Worm (Caenorhabditis elegans) whole organism, L1 larva: ENCODE data around the gene tba-8.

Experiments
- C04F5.9 ChIP-seq: sonication (generic microtip); optimal IDR thresholded peaks from 2 replicates; lab custom pipeline; 2016; ENCODE audit warnings: missing genetic modification characterization, missing compliant biosample characterization
- Y116A8C.19 ChIP-seq: sonication (generic microtip); optimal IDR thresholded peaks from 2 replicates; lab custom pipeline; 2016; ENCODE audit warnings: missing compliant biosample characterization, missing genetic modification characterization, borderline replicate concordance
- aha-1 ChIP-seq: fragments of 150-350 bp; optimal IDR thresholded peaks from 2 replicates; lab custom pipeline; 2014; ENCODE audit warnings: missing biosample characterization, missing genetic modification characterization
- blmp-1 ChIP-seq: fragments of 150-350 bp; optimal IDR thresholded peaks from 2 replicates; lab custom pipeline; 2014; ENCODE audit warnings: missing biosample characterization, missing genetic modification characterization
- ceh-88 ChIP-seq: fragments of 200-800 bp; sonication (Bioruptor generic); IDR thresholded peaks from 2 replicates; pipeline ENCODE4 v1.3.6; 2022; ENCODE audit warnings: missing genetic modification characterization, missing compliant biosample characterization
- ceh-90 ChIP-seq: sonication (generic microtip); optimal IDR thresholded peaks from 2 replicates; lab custom pipeline; 2016; ENCODE audit warnings: missing genetic modification characterization, missing compliant biosample characterization
- ces-1 ChIP-seq: fragments of 150-350 bp; optimal IDR thresholded peaks from 2 replicates; lab custom pipeline; 2014; ENCODE audit warnings: missing biosample characterization, missing genetic modification reagents, missing genetic modification characterization
- efl-3 ChIP-seq: fragments of 200-800 bp; sonication (Bioruptor generic); optimal IDR thresholded peaks from 2 replicates; lab custom pipeline; 2018; ENCODE audit warnings: mild to moderate bottlenecking, missing genetic modification characterization, missing compliant biosample characterization
- egl-13 ChIP-seq: sonication (generic microtip); optimal IDR thresholded peaks from 2 replicates; lab custom pipeline; 2016; ENCODE audit warnings: missing genotype, missing genetic modification reagents, missing genetic modification characterization, missing compliant biosample characterization
- egl-27 ChIP-seq, 2 experiments: fragments of 150-350 bp in 1 of 2; sonication (generic microtip); optimal IDR thresholded peaks; 3 replicates each; lab custom pipeline; 2017 to 2018; ENCODE audit warnings: missing biosample characterization in 2 of 2, missing genetic modification characterization in 2 of 2, missing genetic modification reagents in 2 of 2
- elt-3 ChIP-seq, 6 experiments: fragments of 150-350 bp in 1 of 6; sonication (generic microtip); optimal IDR thresholded peaks; 2 replicates each; lab custom pipeline; 2017 to 2018; ENCODE audit warnings: missing biosample characterization in 6 of 6, missing genetic modification characterization in 6 of 6, inconsistent platforms in 1 of 6
- ets-5 ChIP-seq: fragments of 200-800 bp; sonication (Bioruptor generic); IDR thresholded peaks from 2 replicates; pipeline ENCODE4 v1.3.6; 2022; ENCODE audit warnings: missing genetic modification characterization, missing compliant biosample characterization
- fkh-10 ChIP-seq: sonication (generic microtip); optimal IDR thresholded peaks from 2 replicates; lab custom pipeline; 2017; ENCODE audit warnings: missing biosample characterization, missing genetic modification reagents, missing genetic modification characterization
- fkh-8 ChIP-seq: sonication (generic microtip); optimal IDR thresholded peaks from 2 replicates; lab custom pipeline; 2016; ENCODE audit warnings: mild to moderate bottlenecking, missing genetic modification characterization, missing compliant biosample characterization
- fos-1 ChIP-seq: fragments of 150-350 bp; optimal IDR thresholded peaks from 2 replicates; lab custom pipeline; 2014; ENCODE audit warnings: missing biosample characterization, missing genetic modification characterization
- grh-1 ChIP-seq: fragments of 200-800 bp; sonication (Bioruptor generic); IDR thresholded peaks from 2 replicates; pipeline ENCODE4 v1.3.6; 2022; ENCODE audit warnings: missing genetic modification reagents, missing genetic modification characterization, missing compliant biosample characterization
- hlh-4 ChIP-seq: sonication (generic microtip); optimal IDR thresholded peaks from 2 replicates; lab custom pipeline; 2016; ENCODE audit warnings: mild to moderate bottlenecking, missing genetic modification characterization, missing compliant biosample characterization
- hpl-2 ChIP-seq: fragments of 150-350 bp; optimal IDR thresholded peaks from 2 replicates; lab custom pipeline; 2014; ENCODE audit warnings: missing biosample characterization, missing genetic modification reagents, missing genetic modification characterization
- irx-1 ChIP-seq: sonication (generic microtip); optimal IDR thresholded peaks from 2 replicates; lab custom pipeline; 2016; ENCODE audit warnings: missing genetic modification characterization, missing compliant biosample characterization
- isw-1 ChIP-seq: fragments of 200-800 bp; sonication (Bioruptor generic); IDR thresholded peaks from 2 replicates; pipeline ENCODE4 v1.3.6; 2022; ENCODE audit warnings: missing genetic modification characterization, missing compliant biosample characterization
- lin-14 ChIP-seq: fragments of 200-800 bp; sonication (Bioruptor generic); optimal IDR thresholded peaks from 2 replicates; lab custom pipeline; 2018; ENCODE audit warnings: mild to moderate bottlenecking, missing genetic modification characterization, moderate library complexity, missing compliant biosample characterization
- lin-15B ChIP-seq: fragments of 150-350 bp; sonication (generic microtip); optimal IDR thresholded peaks from 3 replicates; lab custom pipeline; 2014; ENCODE audit warnings: missing biosample characterization, missing genetic modification characterization
- lin-39 ChIP-seq: fragments of 150-350 bp; optimal IDR thresholded peaks from 2 replicates; lab custom pipeline; 2014; ENCODE audit warnings: missing biosample characterization, missing genetic modification reagents, missing genetic modification characterization
- lir-3 ChIP-seq: sonication (generic microtip); optimal IDR thresholded peaks from 2 replicates; lab custom pipeline; 2016; ENCODE audit warnings: mild to moderate bottlenecking, missing genetic modification characterization, moderate library complexity, missing compliant biosample characterization; ENCODE audit not compliant: poor library complexity
- mab-9 ChIP-seq: fragments of 200-800 bp; sonication (Bioruptor generic); IDR thresholded peaks from 2 replicates; pipeline ENCODE4 v1.3.6; 2022; ENCODE audit warnings: missing genetic modification reagents, missing genetic modification characterization, missing compliant biosample characterization
- mef-2 ChIP-seq: fragments of 150-350 bp; optimal IDR thresholded peaks from 2 replicates; lab custom pipeline; 2014; ENCODE audit warnings: missing biosample characterization, missing genetic modification characterization
- nhr-11 ChIP-seq: fragments of 150-350 bp; optimal IDR thresholded peaks from 2 replicates; lab custom pipeline; 2014; ENCODE audit warnings: missing biosample characterization, missing genetic modification characterization
- nhr-12 ChIP-seq: sonication (generic microtip); optimal IDR thresholded peaks from 2 replicates; lab custom pipeline; 2017; ENCODE audit warnings: missing biosample characterization, missing genetic modification characterization
- nhr-19 ChIP-seq: fragments of 200-800 bp; sonication (Bioruptor generic); conservative IDR thresholded peaks from 2 replicates; pipeline ENCODE4 v1.3.6; 2022; ENCODE audit warnings: missing genetic modification characterization, missing compliant biosample characterization
- nhr-20 ChIP-seq: sonication (generic microtip); optimal IDR thresholded peaks from 2 replicates; lab custom pipeline; 2016; ENCODE audit warnings: mild to moderate bottlenecking, missing genetic modification characterization, missing compliant biosample characterization
- nhr-237 ChIP-seq: fragments of 150-350 bp; optimal IDR thresholded peaks from 2 replicates; lab custom pipeline; 2014; ENCODE audit warnings: missing biosample characterization, missing genetic modification characterization
- nhr-47 ChIP-seq: sonication (generic microtip); optimal IDR thresholded peaks from 2 replicates; lab custom pipeline; 2016; ENCODE audit warnings: mild to moderate bottlenecking, missing genetic modification characterization, moderate library complexity, missing compliant biosample characterization
- nhr-71 ChIP-seq: sonication (generic microtip); optimal IDR thresholded peaks from 2 replicates; lab custom pipeline; 2016; ENCODE audit warnings: mild to moderate bottlenecking, missing genetic modification characterization, moderate library complexity, missing compliant biosample characterization
- nhr-76 ChIP-seq: sonication (generic microtip); optimal IDR thresholded peaks from 2 replicates; lab custom pipeline; 2017; ENCODE audit warnings: missing biosample characterization, missing genetic modification characterization
- nhr-85 ChIP-seq: sonication (generic microtip); peaks from one replicate; lab custom pipeline; 2016; ENCODE audit warnings: missing genetic modification characterization, inconsistent platforms, missing compliant biosample characterization
- nhr-90 ChIP-seq: sonication (generic microtip); optimal IDR thresholded peaks from 2 replicates; lab custom pipeline; 2016; ENCODE audit warnings: mild to moderate bottlenecking, missing genetic modification characterization, missing compliant biosample characterization; ENCODE audit not compliant: poor library complexity
- pag-3 ChIP-seq: sonication (generic microtip); optimal IDR thresholded peaks from 2 replicates; lab custom pipeline; 2017; ENCODE audit warnings: missing genetic modification characterization, mild to moderate bottlenecking, missing compliant biosample characterization, antibody characterized with exemption, borderline replicate concordance; ENCODE audit not compliant: insufficient read depth
- pax-3 ChIP-seq: fragments of 200-800 bp; sonication (Bioruptor generic); optimal IDR thresholded peaks from 2 replicates; lab custom pipeline; 2018; ENCODE audit warnings: mild to moderate bottlenecking, missing genetic modification characterization, moderate library complexity, missing compliant biosample characterization
- pqm-1 ChIP-seq: sonication (generic microtip); optimal IDR thresholded peaks from 3 replicates; lab custom pipeline; 2017; ENCODE audit warnings: missing biosample characterization, missing genetic modification characterization
- rnt-1 ChIP-seq: sonication (generic microtip); optimal IDR thresholded peaks from 2 replicates; lab custom pipeline; 2016; ENCODE audit warnings: mild to moderate bottlenecking, missing genetic modification characterization, moderate library complexity, missing compliant biosample characterization
- snu-23 ChIP-seq: sonication (generic microtip); optimal IDR thresholded peaks from 2 replicates; lab custom pipeline; 2016; ENCODE audit warnings: missing genetic modification characterization, missing compliant biosample characterization
- sptf-1 ChIP-seq: fragments of 150-350 bp; optimal IDR thresholded peaks from 2 replicates; lab custom pipeline; 2014; ENCODE audit warnings: missing biosample characterization, missing genetic modification characterization
- tbx-2 ChIP-seq: sonication (generic microtip); optimal IDR thresholded peaks from 2 replicates; lab custom pipeline; 2016; ENCODE audit warnings: missing genetic modification characterization, missing compliant biosample characterization
- unc-130 ChIP-seq: fragments of 150-350 bp; optimal IDR thresholded peaks from 2 replicates; lab custom pipeline; 2017; ENCODE audit warnings: missing biosample characterization, missing genetic modification characterization, inconsistent platforms
- unc-62 ChIP-seq: fragments of 150-350 bp; optimal IDR thresholded peaks from 2 replicates; lab custom pipeline; 2014; ENCODE audit warnings: missing biosample characterization, missing genetic modification reagents, missing genetic modification characterization
- unc-86 ChIP-seq: sonication (generic microtip); optimal IDR thresholded peaks from 2 replicates; lab custom pipeline; 2016; ENCODE audit warnings: missing genetic modification characterization, missing compliant biosample characterization
- vab-15 ChIP-seq: sonication (generic microtip); optimal IDR thresholded peaks from 2 replicates; lab custom pipeline; 2017; ENCODE audit warnings: missing genotype, mild to moderate bottlenecking, missing genetic modification characterization, missing compliant biosample characterization
- xbp-1 ChIP-seq: sonication (generic microtip); optimal IDR thresholded peaks from 2 replicates; lab custom pipeline; 2016; ENCODE audit warnings: missing genetic modification characterization, missing compliant biosample characterization
- ztf-4 ChIP-seq: fragments of 150-350 bp; optimal IDR thresholded peaks from 2 replicates; lab custom pipeline; 2014; ENCODE audit warnings: missing biosample characterization, missing genetic modification characterization

Gene tba-8

DNA sequence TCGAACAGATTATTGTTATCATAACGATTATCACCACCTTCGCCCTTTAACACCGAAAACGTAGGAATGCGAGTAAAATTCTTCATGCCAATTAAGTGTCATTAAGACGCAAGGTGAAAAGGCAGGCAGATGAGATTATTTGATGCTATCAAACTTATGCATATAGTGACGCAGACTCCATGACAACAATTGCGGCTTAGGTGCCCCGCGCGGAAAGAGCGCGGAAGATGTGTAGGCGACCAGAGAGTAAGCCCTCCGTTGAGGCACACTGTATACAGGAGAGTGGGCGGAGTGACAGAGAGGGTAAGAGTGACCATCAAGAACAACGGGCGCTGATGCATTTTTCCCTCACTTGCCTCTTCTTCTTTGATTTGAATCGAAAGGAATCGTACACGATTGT, 36.5 kb upstream of the tba-8 start:
- TF ChIP-seq snu-23 (GFP tag; lab: Kevin White, UChicago) (no peak), blmp-1 (peak; percentile 29), hpl-2 (GFP tag; lab: Kevin White, UChicago) (no peak), fos-1 (tag; lab: Kevin White, UChicago) (no peak)

- TF ChIP-seq grh-1, result peak; percentile 50; the same call in 1 of the 2 replicates
- TF ChIP-seq hlh-4, result no peak
- peak; percentile 48 for TF ChIP-seq lin-14 (GFP tag; lab: Kevin White, UChicago)
- no peak for TF ChIP-seq nhr-20 (tag; lab: Kevin White, UChicago)
- TF ChIP-seq nhr-19, result no peak
- TF ChIP-seq unc-62 (GFP tag; lab: Kevin White, UChicago), result no peak
- no peak for TF ChIP-seq ceh-88 (GFP tag; lab: Robert Waterston, UW)
- peak in 4 of 6 experiments; percentile 13 to 57 (median 44) for TF ChIP-seq elt-3 (tag; optimal IDR thresholded peaks at IDR 0.05; lab: Kevin White, UChicago)
- peak; percentile 23 for TF ChIP-seq nhr-71
- TF ChIP-seq blmp-1, result peak; percentile 43
- no peak for TF ChIP-seq unc-86 (tag; lab: Kevin White, UChicago)
- TF ChIP-seq vab-15 (tag; lab: Kevin White, UChicago), result no peak
- peak; percentile 25 for TF ChIP-seq snu-23 (GFP tag; lab: Kevin White, UChicago)
- no peak for TF ChIP-seq xbp-1 (tag; lab: Kevin White, UChicago)
- no peak for TF ChIP-seq hpl-2 (GFP tag; lab: Kevin White, UChicago)
- TF ChIP-seq nhr-85, result peak; percentile 79
- no peak for TF ChIP-seq Y116A8C.19
- TF ChIP-seq pax-3, result no peak
- TF ChIP-seq sptf-1, result no peak
- no peak for TF ChIP-seq lir-3
- TF ChIP-seq, all 84 proteins: peak for 7
These were observed 33.3 kb upstream of the tba-8 start for ce11 chrX:9491439-9491838.

DNA sequence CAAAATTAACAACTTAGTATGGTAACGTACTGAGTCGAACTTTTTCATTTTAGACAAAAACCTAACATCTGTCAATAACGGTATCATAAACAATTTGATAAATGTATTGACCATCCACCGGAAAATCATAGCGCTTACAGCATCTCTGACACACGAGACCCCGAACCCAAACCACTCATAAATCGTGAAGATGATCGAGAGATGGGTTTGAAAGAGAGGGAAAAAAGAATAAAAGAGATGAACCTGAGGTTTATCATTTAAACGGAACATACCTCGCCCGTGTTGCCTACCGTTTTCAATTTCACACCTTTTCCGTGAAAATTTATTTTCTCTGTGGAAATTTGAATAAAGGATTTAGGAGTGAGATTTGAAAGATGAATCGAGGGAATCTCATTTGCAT, 31.4 kb upstream of the tba-8 start:
- TF ChIP-seq nhr-20 (tag; lab: Kevin White, UChicago) (peak; percentile 37), nhr-85 (peak; percentile 74), ztf-4 (no peak), irx-1 (tag; lab: Kevin White, UChicago) (no peak), nhr-19 (no peak), snu-23 (GFP tag; lab: Kevin White, UChicago) (peak; percentile 33), mab-9 (GFP tag; lab: Robert Waterston, UW) (no peak), egl-13 (tag; lab: Kevin White, UChicago) (no peak), ces-1 (GFP tag; lab: Kevin White, UChicago) (no peak), nhr-47 (tag; lab: Kevin White, UChicago) (no peak), hlh-4 (no peak), unc-130 (tag; lab: Kevin White, UChicago) (no peak), hpl-2 (GFP tag; lab: Kevin White, UChicago) (no peak), lin-15B (no peak), pag-3 (no peak), nhr-12 (tag; lab: Kevin White, UChicago) (no peak), nhr-90 (tag; lab: Kevin White, UChicago) (no peak), nhr-11 (tag; lab: Kevin White, UChicago) (no peak), unc-86 (tag; lab: Kevin White, UChicago) (no peak), ceh-90 (tag; lab: Kevin White, UChicago) (no peak), mef-2 (no peak), grh-1 (no peak), pqm-1 (tag; lab: Kevin White, UChicago) (no peak), C04F5.9 (tag; lab: Kevin White, UChicago) (no peak), nhr-76 (tag; lab: Kevin White, UChicago) (no peak), nhr-237 (tag; lab: Kevin White, UChicago) (no peak), vab-15 (tag; lab: Kevin White, UChicago) (no peak), isw-1 (GFP tag; lab: Robert Waterston, UW) (no peak), egl-27 (tag; optimal IDR thresholded peaks at IDR 0.05; lab: Kevin White, UChicago) (no peak), tbx-2 (no peak), lin-39 (tag; lab: Kevin White, UChicago) (no peak), ets-5 (GFP tag; lab: Robert Waterston, UW) (no peak), fkh-10 (GFP tag; lab: Kevin White, UChicago) (no peak), efl-3 (no peak), fkh-8 (tag; lab: Kevin White, UChicago) (no peak), nhr-71 (no peak), aha-1 (tag; lab: Kevin White, UChicago) (no peak), rnt-1 (tag; lab: Kevin White, UChicago) (no peak), blmp-1 (peak; percentile 58)
